Worm (Caenorhabditis elegans) whole organism, L4 larva: ENCODE measurements around the gene skr-16.

Experiments used
- F26F4.8 ChIP-seq: fragments of 200-800 bp; sonication (Bioruptor generic); conservative IDR thresholded peaks from 2 replicates; pipeline ENCODE4 v1.3.6; 2022; ENCODE audit warnings: missing genetic modification characterization, missing compliant biosample characterization
- Y75B8A.6 ChIP-seq: fragments of 200-800 bp; sonication (Bioruptor generic); IDR thresholded peaks from 2 replicates; pipeline ENCODE4 v1.3.6; 2022; ENCODE audit warnings: missing genetic modification reagents, missing genetic modification characterization, missing compliant biosample characterization
- ZK546.5 ChIP-seq, 2 experiments: sonication (generic microtip); optimal IDR thresholded peaks; 2 replicates each; lab custom pipeline; 2017; ENCODE audit warnings: missing biosample characterization in 2 of 2, missing genetic modification characterization in 2 of 2
- aly-2 ChIP-seq: sonication (generic microtip); optimal IDR thresholded peaks from 2 replicates; lab custom pipeline; 2018; ENCODE audit warnings: missing biosample characterization, missing genetic modification characterization
- ama-1 ChIP-seq: fragments of 150-350 bp; optimal IDR thresholded peaks from 2 replicates; lab custom pipeline; 2014; ENCODE audit warnings: inconsistent platforms, mixed read lengths
- attf-4 ChIP-seq: sonication (generic microtip); optimal IDR thresholded peaks from 3 replicates; lab custom pipeline; 2017; ENCODE audit warnings: missing biosample characterization, missing genetic modification characterization
- ceh-28 ChIP-seq: fragments of 150-350 bp; optimal IDR thresholded peaks from 2 replicates; lab custom pipeline; 2014; ENCODE audit warnings: missing biosample characterization, missing genetic modification reagents, missing genetic modification characterization
- ceh-32 ChIP-seq: sonication (generic microtip); optimal IDR thresholded peaks from 2 replicates; lab custom pipeline; 2016; ENCODE audit warnings: mild to moderate bottlenecking, missing genetic modification characterization, missing compliant biosample characterization; ENCODE audit not compliant: poor library complexity
- ceh-44 ChIP-seq: fragments of 200-800 bp; sonication (Bioruptor generic); IDR thresholded peaks from 2 replicates; pipeline ENCODE4 v1.3.6; 2022; ENCODE audit warnings: missing genetic modification reagents, missing genetic modification characterization, missing compliant biosample characterization
- ceh-62 ChIP-seq: sonication (generic microtip); optimal IDR thresholded peaks from 2 replicates; lab custom pipeline; 2017; ENCODE audit warnings: missing biosample characterization, missing genetic modification characterization
- cey-2 ChIP-seq: sonication (generic microtip); optimal IDR thresholded peaks from 3 replicates; lab custom pipeline; 2017; ENCODE audit warnings: missing genetic modification characterization, mild to moderate bottlenecking, missing compliant biosample characterization, antibody characterized with exemption, borderline replicate concordance; ENCODE audit not compliant: insufficient read depth
- daf-16 ChIP-seq, 3 experiments: sonication (generic microtip); optimal IDR thresholded peaks; 2 replicates each; lab custom pipeline; 2016 to 2017; ENCODE audit warnings: missing genetic modification characterization in 3 of 3, missing genetic modification reagents in 3 of 3, mild to moderate bottlenecking in 2 of 3, missing compliant biosample characterization in 2 of 3, missing biosample characterization in 1 of 3, moderate library complexity in 1 of 3
- duxl-1 ChIP-seq: sonication (generic microtip); optimal IDR thresholded peaks from 2 replicates; lab custom pipeline; 2016; ENCODE audit warnings: mild to moderate bottlenecking, missing genetic modification characterization, moderate library complexity, missing compliant biosample characterization; ENCODE audit not compliant: poor library complexity
- dve-1 ChIP-seq: sonication (generic microtip); optimal IDR thresholded peaks from 2 replicates; lab custom pipeline; 2017; ENCODE audit warnings: antibody characterized with exemption, mild to moderate bottlenecking, missing genetic modification characterization, missing compliant biosample characterization; ENCODE audit not compliant: insufficient read depth
- egl-27 ChIP-seq: sonication (generic microtip); optimal IDR thresholded peaks from 3 replicates; lab custom pipeline; 2017; ENCODE audit warnings: missing biosample characterization, missing genetic modification reagents, missing genetic modification characterization
- fkh-10 ChIP-seq: fragments of 150-350 bp; optimal IDR thresholded peaks from 2 replicates; lab custom pipeline; 2014; ENCODE audit warnings: missing biosample characterization, missing genetic modification reagents, missing genetic modification characterization
- fos-1 ChIP-seq: fragments of 150-350 bp; optimal IDR thresholded peaks from 2 replicates; lab custom pipeline; 2014; ENCODE audit warnings: missing biosample characterization, missing genetic modification characterization
- gei-8 ChIP-seq: fragments of 200-800 bp; sonication (Bioruptor generic); optimal IDR thresholded peaks from 2 replicates; lab custom pipeline; 2018; ENCODE audit warnings: mild to moderate bottlenecking, missing genetic modification characterization, missing compliant biosample characterization
- hmg-1.1 ChIP-seq: fragments of 200-800 bp; sonication (Bioruptor generic); IDR thresholded peaks from 2 replicates; pipeline ENCODE4 v1.3.6; 2022; ENCODE audit warnings: missing genetic modification reagents, missing genetic modification characterization, missing compliant biosample characterization
- lim-7 ChIP-seq: fragments of 200-800 bp; sonication (Bioruptor generic); IDR thresholded peaks from 2 replicates; pipeline ENCODE4 v1.3.6; 2022; ENCODE audit warnings: missing genetic modification characterization, missing compliant biosample characterization
- lin-1 ChIP-seq: fragments of 200-800 bp; sonication (Bioruptor generic); IDR thresholded peaks from 2 replicates; pipeline ENCODE4 v1.3.6; 2022; ENCODE audit warnings: missing genetic modification reagents, missing genetic modification characterization, missing compliant biosample characterization
- lin-15B ChIP-seq: fragments of 150-350 bp; sonication (generic microtip); optimal IDR thresholded peaks from 3 replicates; lab custom pipeline; 2014; ENCODE audit warnings: missing biosample characterization, missing genetic modification characterization
- lin-29 ChIP-seq: fragments of 200-800 bp; sonication (Bioruptor generic); IDR thresholded peaks from 2 replicates; pipeline ENCODE4 v1.3.6; 2022; ENCODE audit warnings: missing genetic modification reagents, missing genetic modification characterization, missing compliant biosample characterization
- lir-3 ChIP-seq: sonication (generic microtip); optimal IDR thresholded peaks from 2 replicates; lab custom pipeline; 2016; ENCODE audit warnings: mild to moderate bottlenecking, missing genetic modification characterization, missing compliant biosample characterization
- madf-9 ChIP-seq: fragments of 200-800 bp; sonication (Bioruptor generic); conservative IDR thresholded peaks from 2 replicates; pipeline ENCODE4 v1.3.6; 2022; ENCODE audit warnings: missing genetic modification reagents, missing genetic modification characterization, missing compliant biosample characterization
- mdl-1 ChIP-seq, 2 experiments: fragments of 150-350 bp in 1 of 2; sonication (generic microtip) in 1 of 2; optimal IDR thresholded peaks; 2 replicates each; lab custom pipeline; 2014 to 2017; ENCODE audit warnings: missing biosample characterization in 2 of 2, missing genetic modification characterization in 2 of 2
- mdt-29 ChIP-seq: fragments of 200-800 bp; sonication (Bioruptor generic); IDR thresholded peaks from 2 replicates; pipeline ENCODE4 v1.3.6; 2022; ENCODE audit warnings: missing genetic modification reagents, missing genetic modification characterization, missing compliant biosample characterization
- mep-1 ChIP-seq: fragments of 150-350 bp; sonication (generic microtip); optimal IDR thresholded peaks from 3 replicates; lab custom pipeline; 2014; ENCODE audit warnings: missing biosample characterization, missing genetic modification characterization
- mxl-3 ChIP-seq: fragments of 200-800 bp; sonication (Bioruptor generic); optimal IDR thresholded peaks from 2 replicates; lab custom pipeline; 2018; ENCODE audit warnings: mild to moderate bottlenecking, missing genetic modification characterization, missing compliant biosample characterization
- nhr-111 ChIP-seq: fragments of 200-800 bp; sonication (Bioruptor generic); optimal IDR thresholded peaks from 2 replicates; lab custom pipeline; 2018; ENCODE audit warnings: mild to moderate bottlenecking, missing genetic modification characterization, missing compliant biosample characterization
- nhr-237 ChIP-seq: sonication (generic microtip); optimal IDR thresholded peaks from 2 replicates; lab custom pipeline; 2017; ENCODE audit warnings: missing biosample characterization, missing genetic modification characterization
- nhr-41 ChIP-seq: fragments of 200-800 bp; sonication (Bioruptor generic); IDR thresholded peaks from 2 replicates; pipeline ENCODE4 v1.3.6; 2022; ENCODE audit warnings: missing genetic modification reagents, missing genetic modification characterization, missing compliant biosample characterization
- nhr-42 ChIP-seq: fragments of 200-800 bp; sonication (Bioruptor generic); IDR thresholded peaks from 2 replicates; pipeline ENCODE4 v1.3.6; 2022; ENCODE audit warnings: missing genetic modification characterization, missing compliant biosample characterization
- nhr-48 ChIP-seq: sonication (generic microtip); optimal IDR thresholded peaks from 2 replicates; lab custom pipeline; 2016; ENCODE audit warnings: mild to moderate bottlenecking, missing genetic modification characterization, missing compliant biosample characterization
- nhr-6 ChIP-seq: fragments of 150-350 bp; optimal IDR thresholded peaks from 2 replicates; lab custom pipeline; 2014; ENCODE audit warnings: missing biosample characterization, missing genetic modification characterization
- nhr-77 ChIP-seq: fragments of 150-350 bp; optimal IDR thresholded peaks from 2 replicates; lab custom pipeline; 2014; ENCODE audit warnings: missing biosample characterization, missing genetic modification characterization
- php-3 ChIP-seq: fragments of 200-800 bp; sonication (Bioruptor generic); IDR thresholded peaks from 2 replicates; pipeline ENCODE4 v1.3.6; 2022; ENCODE audit warnings: missing genetic modification reagents, missing genetic modification characterization, missing compliant biosample characterization
- sdz-12 ChIP-seq: fragments of 200-800 bp; sonication (Bioruptor generic); optimal IDR thresholded peaks from 2 replicates; lab custom pipeline; 2018; ENCODE audit warnings: mild to moderate bottlenecking, missing genetic modification characterization, missing compliant biosample characterization
- set-16 ChIP-seq: fragments of 200-800 bp; sonication (Bioruptor generic); IDR thresholded peaks from 2 replicates; pipeline ENCODE4 v1.3.6; 2022; ENCODE audit warnings: missing genetic modification reagents, missing genetic modification characterization, missing compliant biosample characterization
- spr-1 ChIP-seq: sonication (generic microtip); optimal IDR thresholded peaks from 2 replicates; lab custom pipeline; 2016; ENCODE audit warnings: mild to moderate bottlenecking, missing genetic modification characterization, missing compliant biosample characterization
- tag-97 ChIP-seq: fragments of 200-800 bp; sonication (Bioruptor generic); IDR thresholded peaks from 2 replicates; pipeline ENCODE4 v1.3.6; 2022; ENCODE audit warnings: missing genetic modification characterization, missing compliant biosample characterization
- tra-1 ChIP-seq: fragments of 200-800 bp; sonication (Bioruptor generic); IDR thresholded peaks from 2 replicates; pipeline ENCODE4 v1.3.6; 2022; ENCODE audit warnings: missing genetic modification reagents, missing genetic modification characterization, missing compliant biosample characterization
- zag-1 ChIP-seq: fragments of 150-350 bp; optimal IDR thresholded peaks from 2 replicates; lab custom pipeline; 2014; ENCODE audit warnings: missing biosample characterization, missing genetic modification characterization
- zip-2 ChIP-seq: fragments of 150-350 bp; optimal IDR thresholded peaks from 2 replicates; lab custom pipeline; 2014; ENCODE audit warnings: missing biosample characterization, missing genetic modification characterization
- ztf-7 ChIP-seq: fragments of 150-350 bp; optimal IDR thresholded peaks from 2 replicates; lab custom pipeline; 2014; ENCODE audit warnings: missing biosample characterization, missing genetic modification characterization

The skr-16 gene

DNA sequence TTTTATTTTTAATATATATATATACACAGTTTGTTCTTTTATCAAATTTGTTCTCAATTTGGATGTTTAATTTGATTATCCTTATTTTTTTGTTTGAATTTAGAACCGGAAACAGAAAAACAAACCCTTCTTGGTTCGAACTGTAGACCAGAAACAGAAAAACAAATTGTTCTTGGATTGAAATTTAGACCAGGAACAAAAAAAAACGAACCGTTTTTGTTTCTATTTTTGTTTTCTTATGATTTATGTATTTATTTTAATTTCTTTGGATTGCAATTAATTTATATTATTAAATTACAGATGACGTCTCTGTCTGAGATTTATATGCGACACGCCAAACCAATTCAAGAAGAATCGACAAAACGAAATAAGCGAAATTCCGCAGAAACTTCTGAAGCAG lies 6.8 kb downstream of the skr-16 start, which contains the start of gene C42D4.19:
Gene C42D4.19 (plus strand): TSS at position 301 of the 400 bp plus-strand sequence.
- TF ChIP-seq nhr-41 (GFP tag; lab: Robert Waterston, UW) (no peak), duxl-1 (tag; lab: Kevin White, UChicago) (no peak), aly-2 (tag; lab: Kevin White, UChicago) (no peak), nhr-6 (no peak), fkh-10 (no peak), gei-8 (GFP tag; lab: Kevin White, UChicago) (no peak)
- TF ChIP-seq, all 104 proteins: peak for 0

DNA sequence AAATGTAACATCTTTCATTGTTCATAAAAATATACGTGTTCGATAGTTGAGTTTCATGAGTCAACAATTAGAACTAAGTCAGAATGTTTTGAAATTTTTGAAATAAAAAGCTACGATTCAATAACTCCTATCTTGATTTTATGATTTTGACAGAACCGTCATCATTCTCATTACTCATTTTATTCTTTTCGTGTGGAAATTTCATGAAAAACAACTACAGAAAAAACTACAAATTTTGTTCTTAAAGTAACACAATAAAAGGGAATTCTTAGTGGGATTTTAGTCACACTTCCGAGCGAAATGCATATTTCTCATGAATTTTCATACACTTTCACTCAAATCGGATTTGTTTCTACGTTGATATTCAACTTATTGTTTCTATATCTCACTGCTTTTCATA lies 8.4 kb downstream of the skr-16 start, which contains the start of gene str-44:
Gene str-44 (plus strand): TSS at position 301 of the 400 bp plus-strand sequence.
- TF ChIP-seq sdz-12 (GFP tag; lab: Kevin White, UChicago) (no peak), zag-1 (tag; lab: Kevin White, UChicago) (no peak), ztf-7 (tag; lab: Kevin White, UChicago) (no peak), nhr-42 (GFP tag; lab: Robert Waterston, UW) (no peak), fos-1 (tag; lab: Kevin White, UChicago) (no peak), nhr-48 (tag; lab: Kevin White, UChicago) (no peak), lin-1 (GFP tag; lab: Robert Waterston, UW) (no peak), hmg-1.1 (no peak), nhr-237 (no peak), dve-1 (tag; lab: Kevin White, UChicago) (no peak), zip-2 (tag; lab: Kevin White, UChicago) (no peak), lir-3 (tag; lab: Kevin White, UChicago) (no peak)

DNA sequence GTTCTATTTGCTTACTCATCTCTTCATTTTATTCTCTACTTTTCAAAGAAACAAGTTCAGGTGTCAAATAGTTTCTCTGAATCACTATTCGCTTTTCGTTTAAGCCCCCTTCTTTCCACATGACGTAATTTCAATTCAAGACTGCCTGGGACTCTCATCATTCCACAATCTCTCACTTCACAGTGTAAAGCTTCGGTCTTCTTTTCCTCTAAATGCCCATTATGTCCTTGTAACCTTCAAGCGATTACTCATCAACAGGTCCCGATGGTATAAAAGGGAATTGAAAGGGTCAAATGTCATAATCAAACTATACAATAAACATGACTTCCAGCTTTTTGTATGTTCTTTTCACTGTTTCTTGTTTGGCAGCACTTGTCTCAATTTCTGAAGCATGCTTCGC lies 10.4 kb downstream of the skr-16 start, which contains the start of gene C42D4.3:
Gene C42D4.3 (plus strand): TSS at position 298 of the 400 bp plus-strand sequence.
- TF ChIP-seq egl-27 (tag; lab: Kevin White, UChicago) (no peak), dve-1 (tag; lab: Kevin White, UChicago) (peak; percentile 30), cey-2 (tag; lab: Kevin White, UChicago) (peak; percentile 70)

DNA sequence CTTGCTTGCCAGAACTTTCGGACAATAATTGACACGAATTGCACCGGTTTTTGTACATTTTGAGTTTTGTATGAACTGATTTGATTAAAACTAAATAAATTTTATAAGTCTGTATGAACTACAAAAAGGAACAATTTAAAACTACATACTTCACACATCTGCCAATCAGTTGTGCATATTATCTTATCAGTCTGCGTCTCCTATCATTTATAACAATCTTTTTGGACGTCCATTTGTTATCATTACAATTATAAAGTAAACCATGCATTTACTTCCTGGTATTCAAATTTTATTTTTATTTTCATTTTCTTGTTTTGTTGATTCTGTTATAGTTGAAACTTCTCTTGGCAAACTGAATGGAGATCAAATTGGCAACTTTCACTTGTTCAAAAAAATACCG lies 11.8 kb downstream of the skr-16 start, which contains the start of gene cest-10:
Gene cest-10 (plus strand): TSS at position 254 of the 400 bp plus-strand sequence.
- peak; percentile 69 for TF ChIP-seq nhr-77 (tag; lab: Kevin White, UChicago)
- peak in 1 of 2 experiments; percentile 67 for TF ChIP-seq daf-16 (GFP tag; optimal IDR thresholded peaks at IDR 0.05; lab: Kevin White, UChicago)
- TF ChIP-seq daf-16 (tag; optimal IDR thresholded peaks at IDR 0.05; lab: Kevin White, UChicago) = peak; percentile 93
- no peak for TF ChIP-seq spr-1 (tag; lab: Kevin White, UChicago)
- TF ChIP-seq tag-97 = no peak
- TF ChIP-seq mep-1 (tag; lab: Kevin White, UChicago) = no peak
- no peak for TF ChIP-seq lin-15B (tag; lab: Kevin White, UChicago)
- no peak for TF ChIP-seq nhr-42 (GFP tag; lab: Robert Waterston, UW)
- TF ChIP-seq ceh-32 (tag; lab: Kevin White, UChicago) = no peak
- no peak for TF ChIP-seq ZK546.5 (tag; optimal IDR thresholded peaks at IDR 0.05; lab: Kevin White, UChicago)
- no peak for TF ChIP-seq attf-4 (tag; lab: Kevin White, UChicago)
- no peak for TF ChIP-seq madf-9 (GFP tag; lab: Robert Waterston, UW)
- no peak for TF ChIP-seq set-16 (GFP tag; lab: Robert Waterston, UW)
- TF ChIP-seq Y75B8A.6 (GFP tag; lab: Robert Waterston, UW) = 0 out of 2 replicates have a peak, but pooled peaks have one; percentile 22
- TF ChIP-seq php-3 (GFP tag; lab: Robert Waterston, UW) = no peak
- peak; percentile 90 for TF ChIP-seq tra-1 (GFP tag; lab: Robert Waterston, UW)
- no peak for TF ChIP-seq lin-29 (GFP tag; lab: Robert Waterston, UW)
- TF ChIP-seq ama-1 (lab: Kevin White, UChicago) = no peak
- TF ChIP-seq lim-7 (GFP tag; lab: Robert Waterston, UW) = no peak
- no peak for TF ChIP-seq ceh-62 (tag; lab: Kevin White, UChicago)
- TF ChIP-seq mxl-3 = no peak
- no peak for TF ChIP-seq mdl-1 (tag; optimal IDR thresholded peaks at IDR 0.05; lab: Kevin White, UChicago)
- TF ChIP-seq nhr-111 (GFP tag; lab: Kevin White, UChicago) = no peak
- TF ChIP-seq gei-8 (GFP tag; lab: Kevin White, UChicago) = peak; percentile 2
- no peak for TF ChIP-seq mdt-29 (GFP tag; lab: Robert Waterston, UW)
- TF ChIP-seq nhr-48 (tag; lab: Kevin White, UChicago) = peak; percentile 64
- TF ChIP-seq ceh-28 (tag; lab: Kevin White, UChicago) = no peak
- TF ChIP-seq fkh-10 = no peak
- TF ChIP-seq ceh-44 = no peak
- TF ChIP-seq F26F4.8 (GFP tag; lab: Robert Waterston, UW) = no peak
